Fruit fly (Drosophila melanogaster): Measurements from ENCODE around the gene CG5404.

DNA sequence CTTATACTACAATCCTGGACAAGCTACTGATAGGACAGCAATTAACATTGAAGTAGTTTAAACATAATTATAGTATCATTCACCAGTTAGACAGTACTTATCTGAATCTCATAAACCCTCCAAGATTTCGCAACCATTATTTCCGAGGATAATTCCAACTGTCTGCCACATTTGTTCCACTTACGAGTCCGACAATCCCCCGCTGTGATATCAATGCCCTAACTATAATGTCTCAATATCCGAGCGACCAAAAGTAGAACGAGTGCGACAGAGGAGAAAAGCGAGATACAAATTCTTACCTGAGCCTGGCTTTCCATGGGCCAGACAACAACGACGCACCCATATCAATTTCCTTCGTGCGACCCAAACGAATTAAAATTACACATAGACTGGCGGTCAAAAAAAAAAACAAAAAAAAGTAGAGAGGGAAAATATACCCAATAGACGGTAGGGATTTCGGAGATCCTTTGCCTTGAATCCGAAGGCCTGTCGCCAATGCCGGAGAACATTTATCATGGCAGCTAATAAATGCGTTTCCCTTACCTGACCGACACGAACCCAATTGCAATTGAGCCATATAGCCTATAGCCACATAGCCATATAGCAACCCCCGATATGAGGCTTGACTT, 35.5 kb upstream of the CG5404 start:
- no peak for TF ChIP-seq Pif1A (GFP tag; optimal IDR thresholded peaks at IDR 0.05)
- TF ChIP-seq CG34367 (tag; optimal IDR thresholded peaks at IDR 0.05), result no peak
- TF ChIP-seq Pif1B (GFP tag; optimal IDR thresholded peaks at IDR 0.05), result no peak

Measured in whole organism, pupa.